Worm (Caenorhabditis elegans): ENCODE measurements around the gene istr-1.

Gene istr-1

ce11 chrV:12679807-12680206 is 17.9 kb upstream of the istr-1 start, which contains the start of gene frpr-15:
frpr-15 (plus strand) TSS chrV:12680107.
- TF ChIP-seq nhr-23 (tag; optimal IDR thresholded peaks at IDR 0.05) (no peak), lsy-12 (tag; optimal IDR thresholded peaks at IDR 0.05) (no peak), nhr-28 (tag; optimal IDR thresholded peaks at IDR 0.05) (no peak), ztf-11 (tag; optimal IDR thresholded peaks at IDR 0.05) (no peak), R02D3.7 (tag; optimal IDR thresholded peaks at IDR 0.05) (no peak), skn-1 (tag; optimal IDR thresholded peaks at IDR 0.05) (no peak)

- TF ChIP-seq ceh-28 (tag; optimal IDR thresholded peaks at IDR 0.05), result no peak
- TF ChIP-seq ceh-82 (tag; optimal IDR thresholded peaks at IDR 0.05), result no peak
- TF ChIP-seq egl-27 (tag; optimal IDR thresholded peaks at IDR 0.05), result no peak
- no peak for TF ChIP-seq ZK546.5 (tag; optimal IDR thresholded peaks at IDR 0.05)
- no peak for TF ChIP-seq unc-62 (GFP tag; optimal IDR thresholded peaks at IDR 0.05)
- TF ChIP-seq lsy-12 (tag; optimal IDR thresholded peaks at IDR 0.05), result no peak
- TF ChIP-seq ceh-16 (tag; optimal IDR thresholded peaks at IDR 0.05), result no peak
- TF ChIP-seq ztf-11 (tag; optimal IDR thresholded peaks at IDR 0.05), result no peak
These were observed 14.5 kb upstream of the istr-1 start for ce11 chrV:12683205-12683604.

ce11 chrV:12695155-12695554 is 2.5 kb upstream of the istr-1 start, which contains the start of gene parn-1:
parn-1 (minus strand) TSS chrV:12695255.
- TF ChIP-seq ceh-16 (tag; optimal IDR thresholded peaks at IDR 0.05), result no peak
- TF ChIP-seq jun-1 (tag; optimal IDR thresholded peaks at IDR 0.05), result no peak
- no peak for TF ChIP-seq ceh-9 (tag; optimal IDR thresholded peaks at IDR 0.05)
- no peak for TF ChIP-seq pha-4 (tag; optimal IDR thresholded peaks at IDR 0.05)
- no peak for TF ChIP-seq fos-1 (tag; optimal IDR thresholded peaks at IDR 0.05)
- TF ChIP-seq nhr-77 (tag; optimal IDR thresholded peaks at IDR 0.05), result no peak
- TF ChIP-seq nhr-237 (tag; optimal IDR thresholded peaks at IDR 0.05), result no peak
- no peak for TF ChIP-seq sea-2 (GFP tag; optimal IDR thresholded peaks at IDR 0.05)
- no peak for TF ChIP-seq snpc-4 (tag; optimal IDR thresholded peaks at IDR 0.05)
- TF ChIP-seq nhr-11 (tag; optimal IDR thresholded peaks at IDR 0.05), result no peak
- TF ChIP-seq daf-12 (tag; optimal IDR thresholded peaks at IDR 0.05), result no peak
- no peak for TF ChIP-seq nhr-67 (tag; optimal IDR thresholded peaks at IDR 0.05)
- no peak for TF ChIP-seq skn-1 (tag; optimal IDR thresholded peaks at IDR 0.05)
- TF ChIP-seq ceh-82 (tag; optimal IDR thresholded peaks at IDR 0.05), result no peak
- no peak for TF ChIP-seq fkh-2 (tag; optimal IDR thresholded peaks at IDR 0.05)
- TF ChIP-seq nhr-23 (tag; optimal IDR thresholded peaks at IDR 0.05), result no peak
- no peak for TF ChIP-seq unc-62 (GFP tag; optimal IDR thresholded peaks at IDR 0.05)
- no peak for TF ChIP-seq mml-1 (tag; optimal IDR thresholded peaks at IDR 0.05)
- no peak for TF ChIP-seq unc-39 (tag; optimal IDR thresholded peaks at IDR 0.05)
- no peak for TF ChIP-seq egl-27 (tag; optimal IDR thresholded peaks at IDR 0.05)

ce11 chrV:12695968-12696367 is 1.7 kb upstream of the istr-1 start, which contains the start of gene K10C8.4:
K10C8.4 (plus strand) TSS chrV:12696268.
- TF ChIP-seq nhr-23 (tag; optimal IDR thresholded peaks at IDR 0.05), result no peak
- TF ChIP-seq hmg-11 (tag; optimal IDR thresholded peaks at IDR 0.05), result peak; percentile 3
- no peak for TF ChIP-seq unc-39 (tag; optimal IDR thresholded peaks at IDR 0.05)
- TF ChIP-seq eor-1 (tag; optimal IDR thresholded peaks at IDR 0.05), result no peak

- TF ChIP-seq elt-2 (tag; optimal IDR thresholded peaks at IDR 0.05) (no peak), nhr-25 (tag; optimal IDR thresholded peaks at IDR 0.05) (no peak), ztf-4 (tag; optimal IDR thresholded peaks at IDR 0.05) (no peak), hmg-11 (tag; optimal IDR thresholded peaks at IDR 0.05) (no peak), nhr-11 (tag; optimal IDR thresholded peaks at IDR 0.05) (no peak), snpc-4 (tag; optimal IDR thresholded peaks at IDR 0.05) (no peak)
These were observed 868 bp upstream of the istr-1 start for ce11 chrV:12696790-12697189.

ce11 chrV:12701613-12702012 is 4.0 kb downstream of the istr-1 start:
- no peak for TF ChIP-seq R02D3.7 (tag; optimal IDR thresholded peaks at IDR 0.05)
- TF ChIP-seq jun-1 (tag; optimal IDR thresholded peaks at IDR 0.05), result no peak
- no peak for TF ChIP-seq sea-2 (GFP tag; optimal IDR thresholded peaks at IDR 0.05)
- TF ChIP-seq fkh-10 (GFP tag; optimal IDR thresholded peaks at IDR 0.05), result no peak
- no peak for TF ChIP-seq fos-1 (tag; optimal IDR thresholded peaks at IDR 0.05)
- no peak for TF ChIP-seq elt-3 (tag; optimal IDR thresholded peaks at IDR 0.05)
- TF ChIP-seq pqm-1 (tag; optimal IDR thresholded peaks at IDR 0.05), result no peak
- TF ChIP-seq elt-1 (tag; optimal IDR thresholded peaks at IDR 0.05), result no peak
- no peak for TF ChIP-seq skn-1 (tag; optimal IDR thresholded peaks at IDR 0.05)
